Worm (Caenorhabditis elegans) whole organism, young adult: Measurements from ENCODE around the gene hid-1.

Source experiments
- C06A6.2 ChIP-seq: fragments of 200-800 bp; sonication (Bioruptor generic); conservative IDR thresholded peaks from 2 replicates; pipeline ENCODE4 v1.3.6; 2022; ENCODE audit warnings: missing genetic modification characterization, missing compliant biosample characterization
- Y67H2A.10 ChIP-seq: fragments of 200-800 bp; sonication (Bioruptor generic); conservative IDR thresholded peaks from 2 replicates; pipeline ENCODE4 v1.3.6; 2022; ENCODE audit warnings: missing genetic modification reagents, missing genetic modification characterization, missing compliant biosample characterization
- ama-1 ChIP-seq, 3 experiments: fragments of 150-350 bp in 1 of 3; sonication (generic microtip) in 2 of 3; optimal IDR thresholded peaks; 2 replicates each; lab custom pipeline; 2014 to 2018; ENCODE audit warnings: missing biosample characterization in 2 of 3, missing genetic modification characterization in 2 of 3, missing genetic modification reagents in 2 of 3
- ccch-3 ChIP-seq: fragments of 200-800 bp; sonication (Bioruptor generic); optimal IDR thresholded peaks from 2 replicates; lab custom pipeline; 2018; ENCODE audit warnings: mild to moderate bottlenecking, missing genetic modification characterization, missing compliant biosample characterization
- ceh-27 ChIP-seq: fragments of 200-800 bp; sonication (Bioruptor generic); optimal IDR thresholded peaks from 2 replicates; lab custom pipeline; 2018; ENCODE audit warnings: mild to moderate bottlenecking, missing genetic modification characterization, moderate library complexity, missing compliant biosample characterization
- ceh-40 ChIP-seq: fragments of 200-800 bp; sonication (Bioruptor generic); IDR thresholded peaks from 2 replicates; pipeline ENCODE4 v1.3.6; 2022; ENCODE audit warnings: missing genetic modification characterization, missing compliant biosample characterization
- egrh-3 ChIP-seq: fragments of 200-800 bp; sonication (Bioruptor generic); IDR thresholded peaks from 2 replicates; pipeline ENCODE4 v1.3.6; 2022; ENCODE audit warnings: missing genetic modification reagents, missing genetic modification characterization, missing compliant biosample characterization
- ekl-4 ChIP-seq: fragments of 200-800 bp; sonication (Bioruptor generic); IDR thresholded peaks from 2 replicates; pipeline ENCODE4 v1.3.6; 2022; ENCODE audit warnings: missing genetic modification reagents, missing genetic modification characterization, missing compliant biosample characterization
- lin-40 ChIP-seq: sonication (generic microtip); optimal IDR thresholded peaks from 2 replicates; lab custom pipeline; 2016; ENCODE audit warnings: missing genetic modification characterization, mild to moderate bottlenecking, missing compliant biosample characterization, missing genotype, missing genetic modification reagents
- nhr-80 ChIP-seq: sonication (generic microtip); optimal IDR thresholded peaks from 2 replicates; lab custom pipeline; 2016; ENCODE audit warnings: missing genetic modification characterization, missing compliant biosample characterization
- sea-2 ChIP-seq: fragments of 200-800 bp; sonication (Bioruptor generic); IDR thresholded peaks from 2 replicates; pipeline ENCODE4 v1.3.6; 2022; ENCODE audit warnings: missing genetic modification characterization, missing compliant biosample characterization
- snpc-4 ChIP-seq, 5 experiments: fragments of 150-350 bp in 1 of 5; sonication (generic microtip) in 4 of 5; optimal IDR thresholded peaks; 2 replicates each; lab custom pipeline; 2014 to 2018; ENCODE audit warnings: missing genetic modification characterization in 5 of 5, missing biosample characterization in 3 of 5, antibody characterized with exemption in 2 of 5, mild to moderate bottlenecking in 2 of 5, missing compliant biosample characterization in 2 of 5, missing genotype in 2 of 5, moderate library complexity in 2 of 5, missing genetic modification reagents in 1 of 5
- tlf-1 ChIP-seq: fragments of 200-800 bp; sonication (Bioruptor generic); optimal IDR thresholded peaks from 2 replicates; lab custom pipeline; 2018; ENCODE audit warnings: mild to moderate bottlenecking, missing genetic modification characterization, missing compliant biosample characterization
- ztf-6 ChIP-seq: fragments of 200-800 bp; sonication (Bioruptor generic); IDR thresholded peaks from 2 replicates; pipeline ENCODE4 v1.3.6; 2022; ENCODE audit warnings: missing genetic modification reagents, missing genetic modification characterization, missing compliant biosample characterization

DNA sequence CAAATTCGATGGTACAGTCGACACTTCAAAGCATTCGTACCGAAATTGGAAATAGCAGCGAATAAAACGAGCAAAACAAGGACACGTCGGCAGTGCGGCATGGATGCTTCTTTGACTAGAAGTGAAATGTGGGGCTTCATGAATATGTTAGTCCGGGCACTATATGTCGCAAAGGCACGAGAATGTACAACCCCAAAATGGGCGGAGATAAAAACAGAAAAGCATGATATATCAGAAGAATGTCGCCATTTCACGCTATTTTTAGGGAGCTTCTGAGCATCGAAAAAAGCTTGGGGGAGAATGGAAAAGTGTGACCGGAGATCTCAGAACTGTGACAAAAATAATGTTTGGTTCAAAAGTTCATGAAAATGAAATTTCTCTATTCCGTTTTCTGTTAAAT, 45.5 kb upstream of the hid-1 start, which contains the start of gene T07D1.3:
- TF ChIP-seq lin-40 (tag; lab: Kevin White, UChicago), result no peak
- TF ChIP-seq ceh-40, result no peak
- TF ChIP-seq sea-2, result no peak
- no peak for TF ChIP-seq nhr-80 (tag; lab: Kevin White, UChicago)
- TF ChIP-seq Y67H2A.10, result no peak
- TF ChIP-seq ccch-3, result no peak
- no peak for TF ChIP-seq C06A6.2 (GFP tag; lab: Robert Waterston, UW)
- no peak for TF ChIP-seq ztf-6 (GFP tag; lab: Robert Waterston, UW)
- no peak for TF ChIP-seq ceh-27 (GFP tag; lab: Kevin White, UChicago)
- no peak for TF ChIP-seq snpc-4 (GFP tag; optimal IDR thresholded peaks at IDR 0.05; lab: Kevin White, UChicago)
- TF ChIP-seq snpc-4 (tag; optimal IDR thresholded peaks at IDR 0.05; lab: Kevin White, UChicago), result no peak
- TF ChIP-seq tlf-1, result no peak
- TF ChIP-seq ekl-4 (GFP tag; lab: Robert Waterston, UW), result no peak
- TF ChIP-seq egrh-3 (GFP tag; lab: Robert Waterston, UW), result no peak
- TF ChIP-seq ama-1 (optimal IDR thresholded peaks at IDR 0.05; lab: Kevin White, UChicago), result no peak
- no peak for TF ChIP-seq ama-1 (GFP tag; optimal IDR thresholded peaks at IDR 0.05; lab: Kevin White, UChicago)
